Worm (Caenorhabditis elegans): ENCODE results near the gene srw-145.

The srw-145 gene

ce11 chrV:13953191-13953590 lies 16.2 kb downstream of the srw-145 start, which contains the start of gene R10D12.8:
Gene R10D12.8 (minus strand): TSS chrV:13953291.
- TF ChIP-seq F49E8.2 (tag; optimal IDR thresholded peaks at IDR 0.05; ENCODE audit: borderline replicate concordance) = no peak
- peak; percentile 10 for TF ChIP-seq nhr-28 (tag; optimal IDR thresholded peaks at IDR 0.05)
- TF ChIP-seq snpc-4 (tag; optimal IDR thresholded peaks at IDR 0.05) = no peak
- no peak for TF ChIP-seq T20F7.1 (GFP tag; optimal IDR thresholded peaks at IDR 0.05)

ce11 chrV:13954056-13954455 lies 17.1 kb downstream of the srw-145 start, which contains the start of gene swt-6:
Gene swt-6 (plus strand): TSS chrV:13954356.
- TF ChIP-seq arid-1 (GFP tag; conservative IDR thresholded peaks at IDR 0.05) (no peak), zip-11 (GFP tag; IDR thresholded peaks at IDR 0.05) (no peak), aha-1 (tag) (peak; percentile 7), nhr-28 (tag; optimal IDR thresholded peaks at IDR 0.05) (peak; percentile 87), daf-19 (GFP tag; conservative IDR thresholded peaks at IDR 0.05) (no peak), lim-7 (GFP tag; IDR thresholded peaks at IDR 0.05) (no peak), pqm-1 (tag; optimal IDR thresholded peaks at IDR 0.05) (peak; percentile 17), zfp-3 (GFP tag; conservative IDR thresholded peaks at IDR 0.05) (no peak), fkh-10 (GFP tag; optimal IDR thresholded peaks at IDR 0.05) (no peak), nhr-11 (tag; optimal IDR thresholded peaks at IDR 0.05) (no peak)

DNA sequence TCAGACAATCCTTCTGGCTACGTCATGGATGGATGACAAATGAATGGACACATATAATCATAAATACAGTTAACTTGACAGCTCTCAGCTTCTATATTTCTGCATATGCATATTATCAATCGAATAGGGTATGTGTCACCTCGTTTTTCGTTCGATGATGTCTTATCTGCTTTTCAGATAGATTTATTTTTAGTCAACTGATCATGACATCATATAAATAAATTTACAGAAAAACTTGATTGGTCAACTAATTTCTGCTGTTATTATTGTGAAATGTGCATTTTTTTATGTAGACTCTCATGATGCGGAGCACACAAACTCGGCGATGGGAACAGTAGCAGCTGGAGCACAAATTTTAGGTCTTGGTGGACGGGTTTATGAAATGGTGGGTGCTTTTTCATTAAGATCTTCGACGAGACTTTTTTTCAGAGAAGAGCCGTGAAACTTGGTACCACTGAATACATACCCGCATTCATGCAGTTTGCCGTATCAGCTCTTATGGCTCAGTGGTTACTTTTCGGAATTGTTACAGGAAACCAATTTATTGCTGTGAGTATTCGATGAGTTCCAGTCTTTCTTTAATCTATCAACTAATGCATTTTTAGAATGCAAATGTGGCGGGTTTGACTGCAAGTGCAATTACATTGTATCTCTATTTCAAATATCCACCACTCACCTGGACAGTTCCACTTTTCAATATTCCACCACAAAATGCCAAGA lies 18.6 kb downstream of the srw-145 start:
- TF ChIP-seq nhr-10 (tag; optimal IDR thresholded peaks at IDR 0.05) = no peak
- TF ChIP-seq F44E2.7 (GFP tag; IDR thresholded peaks at IDR 0.05) = no peak
- no peak for TF ChIP-seq unc-39 (tag; optimal IDR thresholded peaks at IDR 0.05)
- no peak for TF ChIP-seq cey-2 (tag; optimal IDR thresholded peaks at IDR 0.05; ENCODE audit: borderline replicate concordance, insufficient read depth)
- peak in 1 of 2 experiments; percentile 91 for TF ChIP-seq unc-62 (GFP tag; optimal IDR thresholded peaks at IDR 0.05 in 1 of 2)
- no peak for TF ChIP-seq unc-62 (tag; optimal IDR thresholded peaks at IDR 0.05)
- TF ChIP-seq Y75B8A.6 (GFP tag; IDR thresholded peaks at IDR 0.05) = no peak
- no peak for TF ChIP-seq hlh-30 (tag; optimal IDR thresholded peaks at IDR 0.05; ENCODE audit: insufficient read depth)
- TF ChIP-seq hmg-1.1 (GFP tag; IDR thresholded peaks at IDR 0.05) = no peak
- TF ChIP-seq egl-43 (GFP tag; IDR thresholded peaks at IDR 0.05) = no peak
- no peak for TF ChIP-seq snpc-4 (tag; optimal IDR thresholded peaks at IDR 0.05)
- peak; percentile 18 for TF ChIP-seq dve-1 (tag; optimal IDR thresholded peaks at IDR 0.05; ENCODE audit: insufficient read depth)
- no peak for TF ChIP-seq F49E8.2 (tag; optimal IDR thresholded peaks at IDR 0.05; ENCODE audit: borderline replicate concordance)
- TF ChIP-seq php-3 (GFP tag; IDR thresholded peaks at IDR 0.05) = no peak
- TF ChIP-seq aly-2 (tag; optimal IDR thresholded peaks at IDR 0.05) = no peak
- TF ChIP-seq vab-7 (GFP tag; IDR thresholded peaks at IDR 0.05) = no peak
- TF ChIP-seq spr-1 (tag; optimal IDR thresholded peaks at IDR 0.05) = no peak
- no peak for TF ChIP-seq mep-1 (tag; optimal IDR thresholded peaks at IDR 0.05)
- TF ChIP-seq daf-16 (GFP tag; optimal IDR thresholded peaks at IDR 0.05) = no peak
- TF ChIP-seq daf-16 (tag; optimal IDR thresholded peaks at IDR 0.05) = peak; percentile 29
- TF ChIP-seq T20F7.1 (GFP tag; optimal IDR thresholded peaks at IDR 0.05) = no peak

DNA sequence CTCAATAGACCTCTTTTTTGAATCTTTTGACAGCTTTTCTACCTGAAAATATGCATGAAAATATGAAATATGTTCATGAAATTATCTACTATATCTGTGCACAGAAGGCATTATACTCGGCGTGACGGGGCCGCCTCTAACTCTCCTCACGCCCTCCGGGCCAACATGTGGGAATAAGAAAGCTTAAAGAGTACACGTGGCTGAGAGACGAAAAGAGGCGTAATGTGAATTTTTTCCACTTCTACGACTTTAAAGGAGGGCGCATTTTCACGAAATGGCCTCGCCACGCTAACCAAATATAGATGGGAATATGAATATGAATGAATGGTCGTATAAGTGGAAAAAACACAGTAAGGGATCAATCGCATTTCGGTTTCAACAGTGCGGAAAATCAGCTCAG lies 20.7 kb downstream of the srw-145 start:
- TF ChIP-seq aha-1 (tag) (peak; percentile 91), lin-13 (GFP tag; optimal IDR thresholded peaks at IDR 0.05) (no peak)

- TF ChIP-seq fkh-10 (GFP tag; optimal IDR thresholded peaks at IDR 0.05) (no peak), ztf-7 (tag; optimal IDR thresholded peaks at IDR 0.05) (no peak)
Measured at ce11 chrV:13958247-13958646, 21.3 kb downstream of the srw-145 start, which contains the start of gene R10D12.10. Gene R10D12.10 (minus strand): TSS chrV:13958347.
